Worm (Caenorhabditis elegans) whole organism, L2 larva: ENCODE measurements around the gene gur-3.
A peak's percentile ranks its signal among the peaks of the same experiment; 100 is the strongest.

Experiments used
- C34F6.9 ChIP-seq: fragments of 150-350 bp; optimal IDR thresholded peaks from 2 replicates; lab custom pipeline; 2014; ENCODE audit warnings: missing biosample characterization, missing genetic modification characterization
- F13H6.1 ChIP-seq: sonication (generic microtip); optimal IDR thresholded peaks from 2 replicates; lab custom pipeline; 2016; ENCODE audit warnings: missing genetic modification characterization, missing compliant biosample characterization
- Y55F3AM.14 ChIP-seq: fragments of 200-800 bp; sonication (Bioruptor generic); optimal IDR thresholded peaks from 2 replicates; lab custom pipeline; 2018; ENCODE audit warnings: mild to moderate bottlenecking, missing genetic modification characterization, missing compliant biosample characterization
- aly-2 ChIP-seq: fragments of 150-350 bp; optimal IDR thresholded peaks from 2 replicates; lab custom pipeline; 2014; ENCODE audit warnings: missing biosample characterization, missing genetic modification characterization
- ama-1 ChIP-seq: fragments of 150-350 bp; optimal IDR thresholded peaks from 2 replicates; lab custom pipeline; 2018; ENCODE audit warnings: inconsistent platforms
- blmp-1 ChIP-seq: sonication (generic microtip); optimal IDR thresholded peaks from 2 replicates; lab custom pipeline; 2017; ENCODE audit warnings: missing genetic modification characterization, mild to moderate bottlenecking, missing compliant biosample characterization, antibody characterized with exemption, moderate library complexity; ENCODE audit not compliant: insufficient read depth
- ceh-16 ChIP-seq: fragments of 150-350 bp; optimal IDR thresholded peaks from 2 replicates; lab custom pipeline; 2014; ENCODE audit warnings: missing biosample characterization, missing genetic modification characterization
- ceh-82 ChIP-seq: fragments of 150-350 bp; optimal IDR thresholded peaks from 2 replicates; lab custom pipeline; 2014; ENCODE audit warnings: missing biosample characterization, missing genetic modification characterization
- dmd-4 ChIP-seq: sonication (generic microtip); optimal IDR thresholded peaks from 2 replicates; lab custom pipeline; 2017; ENCODE audit warnings: missing biosample characterization, missing genetic modification characterization
- elt-1 ChIP-seq: fragments of 150-350 bp; optimal IDR thresholded peaks from 2 replicates; lab custom pipeline; 2014; ENCODE audit warnings: missing biosample characterization, missing genetic modification characterization
- fos-1 ChIP-seq: fragments of 150-350 bp; optimal IDR thresholded peaks from 2 replicates; lab custom pipeline; 2014; ENCODE audit warnings: missing biosample characterization, missing genetic modification characterization
- gmeb-1 ChIP-seq: fragments of 150-350 bp; optimal IDR thresholded peaks from 2 replicates; lab custom pipeline; 2014; ENCODE audit warnings: missing biosample characterization, missing genetic modification characterization
- lin-11 ChIP-seq: fragments of 150-350 bp; sonication (generic microtip); optimal IDR thresholded peaks from 2 replicates; lab custom pipeline; 2014; ENCODE audit warnings: missing biosample characterization, missing genetic modification characterization, inconsistent platforms, mixed read lengths
- lin-13 ChIP-seq: fragments of 150-350 bp; optimal IDR thresholded peaks from 2 replicates; lab custom pipeline; 2014; ENCODE audit warnings: missing biosample characterization, missing genetic modification reagents, missing genetic modification characterization
- lsy-2 ChIP-seq, 2 experiments: fragments of 150-350 bp in 1 of 2; sonication (generic microtip) in 1 of 2; optimal IDR thresholded peaks; 2 replicates each; lab custom pipeline; 2014 to 2017; ENCODE audit warnings: missing biosample characterization in 2 of 2, missing genetic modification characterization in 2 of 2
- mab-5 ChIP-seq: fragments of 150-350 bp; optimal IDR thresholded peaks from 2 replicates; lab custom pipeline; 2014; ENCODE audit warnings: missing biosample characterization, missing genetic modification characterization
- mdl-1 ChIP-seq, 2 experiments: fragments of 150-350 bp in 1 of 2; sonication (generic microtip) in 1 of 2; optimal IDR thresholded peaks; 2 replicates each; lab custom pipeline; 2017; ENCODE audit warnings: missing biosample characterization in 2 of 2, missing genetic modification characterization in 2 of 2
- nhr-10 ChIP-seq: sonication (generic microtip); optimal IDR thresholded peaks from 2 replicates; lab custom pipeline; 2017; ENCODE audit warnings: missing biosample characterization, missing genetic modification characterization
- nhr-11 ChIP-seq: fragments of 150-350 bp; optimal IDR thresholded peaks from 2 replicates; lab custom pipeline; 2014; ENCODE audit warnings: missing biosample characterization, missing genetic modification characterization
- nhr-21 ChIP-seq: fragments of 150-350 bp; optimal IDR thresholded peaks from 2 replicates; lab custom pipeline; 2014; ENCODE audit warnings: missing biosample characterization, missing genetic modification characterization
- nhr-237 ChIP-seq: fragments of 150-350 bp; optimal IDR thresholded peaks from 2 replicates; lab custom pipeline; 2014; ENCODE audit warnings: missing biosample characterization, missing genetic modification characterization
- nhr-25 ChIP-seq: fragments of 150-350 bp; sonication (generic microtip); optimal IDR thresholded peaks from 3 replicates; lab custom pipeline; 2014; ENCODE audit warnings: missing biosample characterization, missing genetic modification characterization
- nhr-77 ChIP-seq: fragments of 150-350 bp; optimal IDR thresholded peaks from 2 replicates; lab custom pipeline; 2014; ENCODE audit warnings: missing biosample characterization, missing genetic modification characterization
- peb-1 ChIP-seq: fragments of 150-350 bp; optimal IDR thresholded peaks from 2 replicates; lab custom pipeline; 2014; ENCODE audit warnings: missing biosample characterization, missing genetic modification characterization
- sem-4 ChIP-seq: fragments of 150-350 bp; optimal IDR thresholded peaks from 2 replicates; lab custom pipeline; 2014; ENCODE audit warnings: missing biosample characterization, missing genetic modification reagents, missing genetic modification characterization
- skn-1 ChIP-seq: sonication (generic microtip); optimal IDR thresholded peaks from 2 replicates; lab custom pipeline; 2017; ENCODE audit warnings: missing biosample characterization, missing genetic modification characterization
- sma-3 ChIP-seq: sonication (generic microtip); optimal IDR thresholded peaks from 2 replicates; lab custom pipeline; 2016; ENCODE audit warnings: missing genetic modification reagents, missing genetic modification characterization, missing compliant biosample characterization
- sma-9 ChIP-seq, 2 experiments: fragments of 150-350 bp in 1 of 2; sonication (generic microtip) in 1 of 2; optimal IDR thresholded peaks; 2 replicates each; lab custom pipeline; 2014 to 2016; ENCODE audit warnings: missing genetic modification characterization in 2 of 2, mild to moderate bottlenecking in 1 of 2, missing biosample characterization in 1 of 2, missing compliant biosample characterization in 1 of 2, missing genetic modification reagents in 1 of 2, moderate library complexity in 1 of 2
- unc-39 ChIP-seq: fragments of 150-350 bp; optimal IDR thresholded peaks from 2 replicates; lab custom pipeline; 2014; ENCODE audit warnings: missing biosample characterization, missing genetic modification characterization
- unc-55 ChIP-seq: fragments of 150-350 bp; sonication (generic microtip); optimal IDR thresholded peaks from 3 replicates; lab custom pipeline; 2014; ENCODE audit warnings: missing biosample characterization, missing genetic modification reagents, missing genetic modification characterization
- unc-62 ChIP-seq: fragments of 150-350 bp; optimal IDR thresholded peaks from 2 replicates; lab custom pipeline; 2014; ENCODE audit warnings: missing biosample characterization, missing genetic modification reagents, missing genetic modification characterization
- ztf-1 ChIP-seq: fragments of 200-800 bp; sonication (Bioruptor generic); conservative IDR thresholded peaks from 2 replicates; pipeline ENCODE4 v1.3.6; 2022; ENCODE audit warnings: missing genetic modification characterization, missing compliant biosample characterization
- ztf-11 ChIP-seq: sonication (generic microtip); optimal IDR thresholded peaks from 2 replicates; lab custom pipeline; 2017; ENCODE audit warnings: missing biosample characterization, missing genetic modification characterization

Gene gur-3

ce11 chrX:10406203-10406602 is at the start of gene gur-3:
TSS of gene gur-3 (minus strand) at chrX:10406303.
- TF ChIP-seq ceh-82 (tag; lab: Kevin White, UChicago) (no peak), F13H6.1 (tag; lab: Kevin White, UChicago) (no peak), sma-3 (GFP tag; lab: Kevin White, UChicago) (no peak), aly-2 (tag; lab: Kevin White, UChicago) (no peak), unc-62 (no peak), gmeb-1 (tag; lab: Kevin White, UChicago) (no peak), nhr-25 (tag; lab: Kevin White, UChicago) (no peak)
- TF ChIP-seq, all 48 proteins: peak for 0

DNA sequence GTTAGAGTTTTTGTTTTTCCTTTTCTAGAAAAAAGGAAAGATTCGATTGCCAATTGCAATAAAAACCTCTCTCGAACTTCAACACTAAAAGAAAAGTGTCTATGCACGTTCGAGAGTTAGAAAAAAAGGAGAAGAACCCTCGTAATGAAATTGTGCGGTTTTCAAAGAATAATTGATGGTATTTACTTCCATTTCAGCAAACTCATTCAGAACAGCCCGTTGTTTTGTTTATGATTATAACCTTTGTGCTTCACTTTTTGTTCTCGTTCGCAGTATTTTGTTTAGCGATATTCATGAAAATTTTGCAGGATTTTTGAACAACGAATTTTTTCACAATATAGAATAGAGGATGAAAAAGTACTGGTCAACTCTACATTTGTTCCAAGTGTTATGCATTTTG is 47.9 kb upstream of the gur-3 start, which contains the start of gene lgc-41:
Gene lgc-41, plus strand, starts transcription at position 301 of the 400 bp plus-strand sequence.
- no peak for TF ChIP-seq lin-11 (tag; lab: Kevin White, UChicago)
- TF ChIP-seq nhr-21 (tag; lab: Kevin White, UChicago) = no peak
- TF ChIP-seq nhr-11 (tag; lab: Kevin White, UChicago) = no peak
- TF ChIP-seq nhr-77 (tag; lab: Kevin White, UChicago) = no peak
- no peak for TF ChIP-seq sma-3 (GFP tag; lab: Kevin White, UChicago)
- no peak for TF ChIP-seq C34F6.9 (tag; lab: Kevin White, UChicago)
- no peak for TF ChIP-seq ceh-16 (tag; lab: Kevin White, UChicago)
- TF ChIP-seq, all 48 proteins: peak for 0

ce11 chrX:10446982-10447381 is 40.9 kb upstream of the gur-3 start, which contains the start of gene C39B10.5:
TSS of gene C39B10.5 (plus strand) at chrX:10447343.
- peak in 1 of 2 experiments; percentile 63 for TF ChIP-seq lsy-2 (tag; optimal IDR thresholded peaks at IDR 0.05; lab: Kevin White, UChicago)
- no peak for TF ChIP-seq ztf-1 (GFP tag; lab: Robert Waterston, UW)
- peak; percentile 10 for TF ChIP-seq C34F6.9 (tag; lab: Kevin White, UChicago)

DNA sequence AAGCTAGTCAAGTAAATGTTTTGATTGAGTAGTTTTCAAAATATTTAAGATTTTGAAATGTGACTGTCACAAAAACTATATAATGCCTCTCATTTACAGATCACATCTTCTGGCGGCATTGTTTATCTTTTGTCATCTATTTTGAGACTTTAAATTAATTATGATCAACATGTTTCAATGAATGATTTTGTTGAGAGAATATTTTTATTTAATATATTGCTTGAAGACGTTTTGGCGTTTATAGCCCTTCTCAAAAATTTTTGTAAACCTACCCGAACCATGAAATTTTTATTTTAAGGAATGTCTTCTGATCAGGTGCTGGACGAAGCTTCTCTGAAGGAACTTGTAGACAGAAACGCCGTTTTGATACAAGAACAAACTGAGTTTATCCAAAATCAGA is 38.6 kb upstream of the gur-3 start, which contains the start of gene C39B10.4:
Gene C39B10.4, plus strand, starts transcription at position 301 of the 400 bp plus-strand sequence.
- TF ChIP-seq ztf-11 (tag; lab: Kevin White, UChicago) (no peak), aly-2 (tag; lab: Kevin White, UChicago) (no peak), nhr-237 (no peak), peb-1 (no peak), ceh-82 (tag; lab: Kevin White, UChicago) (no peak), lsy-2 (tag; optimal IDR thresholded peaks at IDR 0.05; lab: Kevin White, UChicago) (no peak), sma-9 (GFP tag; optimal IDR thresholded peaks at IDR 0.05; lab: Kevin White, UChicago) (no peak), sma-9 (tag; optimal IDR thresholded peaks at IDR 0.05; lab: Kevin White, UChicago) (no peak), mab-5 (tag; lab: Kevin White, UChicago) (no peak), nhr-21 (tag; lab: Kevin White, UChicago) (no peak), skn-1 (tag; lab: Kevin White, UChicago) (no peak), lin-13 (GFP tag; lab: Kevin White, UChicago) (no peak), gmeb-1 (tag; lab: Kevin White, UChicago) (no peak), ztf-1 (GFP tag; lab: Robert Waterston, UW) (no peak), ama-1 (lab: Kevin White, UChicago) (no peak), unc-55 (no peak)

DNA sequence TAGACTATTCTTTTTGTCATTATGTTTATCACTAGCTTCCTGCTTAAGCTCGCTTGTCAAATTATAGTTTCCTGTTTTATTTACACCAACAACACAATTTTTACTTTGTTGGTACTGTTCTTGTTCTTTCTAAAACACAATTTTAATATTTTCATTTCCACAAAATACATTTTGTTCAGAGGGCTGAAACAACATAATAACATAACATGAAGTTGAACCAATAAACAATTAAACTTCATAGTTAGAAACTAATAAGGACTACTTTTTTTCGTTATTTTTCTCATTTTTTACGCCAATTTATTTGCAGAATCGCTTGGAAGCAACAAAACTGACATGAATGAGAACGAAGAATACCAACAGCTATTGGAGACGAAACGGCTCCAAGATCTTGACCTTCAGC is 37.7 kb upstream of the gur-3 start, which contains the start of gene C39B10.3:
Gene C39B10.3, plus strand, starts transcription at position 301 of the 400 bp plus-strand sequence.
- TF ChIP-seq unc-39 (tag; lab: Kevin White, UChicago) (no peak), peb-1 (no peak), ama-1 (lab: Kevin White, UChicago) (no peak), mdl-1 (tag; optimal IDR thresholded peaks at IDR 0.05; lab: Kevin White, UChicago) (no peak), lsy-2 (tag; optimal IDR thresholded peaks at IDR 0.05; lab: Kevin White, UChicago) (no peak), ceh-82 (tag; lab: Kevin White, UChicago) (no peak), sma-3 (GFP tag; lab: Kevin White, UChicago) (no peak), dmd-4 (tag; lab: Kevin White, UChicago) (no peak), nhr-21 (tag; lab: Kevin White, UChicago) (no peak), nhr-77 (tag; lab: Kevin White, UChicago) (no peak), nhr-237 (no peak), nhr-10 (tag; lab: Kevin White, UChicago) (no peak), sem-4 (tag; lab: Kevin White, UChicago) (no peak)

ce11 chrX:10440781-10441180 is 34.7 kb upstream of the gur-3 start:
- TF ChIP-seq blmp-1 (tag; lab: Kevin White, UChicago) = no peak
- TF ChIP-seq elt-1 (tag; lab: Kevin White, UChicago) = no peak
- TF ChIP-seq skn-1 (tag; lab: Kevin White, UChicago) = peak; percentile 54
- TF ChIP-seq fos-1 (tag; lab: Kevin White, UChicago) = peak; percentile 25
- TF ChIP-seq Y55F3AM.14 (GFP tag; lab: Kevin White, UChicago) = no peak
